Worm (Caenorhabditis elegans) whole organism, L2 larva: ENCODE measurements around the gene suex-2.
A peak's percentile ranks its signal among the peaks of the same experiment; 100 is the strongest.

Experiments
- C34F6.9 ChIP-seq: fragments of 150-350 bp; optimal IDR thresholded peaks from 2 replicates; lab custom pipeline; 2014; ENCODE audit warnings: missing biosample characterization, missing genetic modification characterization
- F13H6.1 ChIP-seq: sonication (generic microtip); optimal IDR thresholded peaks from 2 replicates; lab custom pipeline; 2016; ENCODE audit warnings: missing genetic modification characterization, missing compliant biosample characterization
- Y55F3AM.14 ChIP-seq: fragments of 200-800 bp; sonication (Bioruptor generic); optimal IDR thresholded peaks from 2 replicates; lab custom pipeline; 2018; ENCODE audit warnings: mild to moderate bottlenecking, missing genetic modification characterization, missing compliant biosample characterization
- ZK546.5 ChIP-seq: sonication (generic microtip); optimal IDR thresholded peaks from 2 replicates; lab custom pipeline; 2017; ENCODE audit warnings: missing biosample characterization, missing genetic modification characterization
- aly-2 ChIP-seq: fragments of 150-350 bp; optimal IDR thresholded peaks from 2 replicates; lab custom pipeline; 2014; ENCODE audit warnings: missing biosample characterization, missing genetic modification characterization
- blmp-1 ChIP-seq: sonication (generic microtip); optimal IDR thresholded peaks from 2 replicates; lab custom pipeline; 2017; ENCODE audit warnings: missing genetic modification characterization, mild to moderate bottlenecking, missing compliant biosample characterization, antibody characterized with exemption, moderate library complexity; ENCODE audit not compliant: insufficient read depth
- ceh-16 ChIP-seq: fragments of 150-350 bp; optimal IDR thresholded peaks from 2 replicates; lab custom pipeline; 2014; ENCODE audit warnings: missing biosample characterization, missing genetic modification characterization
- crh-2 ChIP-seq: sonication (generic microtip); optimal IDR thresholded peaks from 2 replicates; lab custom pipeline; 2017; ENCODE audit warnings: missing biosample characterization, missing genetic modification characterization
- dmd-4 ChIP-seq: sonication (generic microtip); optimal IDR thresholded peaks from 2 replicates; lab custom pipeline; 2017; ENCODE audit warnings: missing biosample characterization, missing genetic modification characterization
- egl-27 ChIP-seq: sonication (generic microtip); optimal IDR thresholded peaks from 3 replicates; lab custom pipeline; 2017; ENCODE audit warnings: missing biosample characterization, missing genetic modification reagents, missing genetic modification characterization
- fos-1 ChIP-seq: fragments of 150-350 bp; optimal IDR thresholded peaks from 2 replicates; lab custom pipeline; 2014; ENCODE audit warnings: missing biosample characterization, missing genetic modification characterization
- gmeb-1 ChIP-seq: fragments of 150-350 bp; optimal IDR thresholded peaks from 2 replicates; lab custom pipeline; 2014; ENCODE audit warnings: missing biosample characterization, missing genetic modification characterization
- lin-13 ChIP-seq: fragments of 150-350 bp; optimal IDR thresholded peaks from 2 replicates; lab custom pipeline; 2014; ENCODE audit warnings: missing biosample characterization, missing genetic modification reagents, missing genetic modification characterization
- lsy-2 ChIP-seq, 2 experiments: fragments of 150-350 bp in 1 of 2; sonication (generic microtip) in 1 of 2; optimal IDR thresholded peaks; 2 replicates each; lab custom pipeline; 2014 to 2017; ENCODE audit warnings: missing biosample characterization in 2 of 2, missing genetic modification characterization in 2 of 2
- mab-5 ChIP-seq: fragments of 150-350 bp; optimal IDR thresholded peaks from 2 replicates; lab custom pipeline; 2014; ENCODE audit warnings: missing biosample characterization, missing genetic modification characterization
- mdl-1 ChIP-seq, 2 experiments: fragments of 150-350 bp in 1 of 2; sonication (generic microtip) in 1 of 2; optimal IDR thresholded peaks; 2 replicates each; lab custom pipeline; 2017; ENCODE audit warnings: missing biosample characterization in 2 of 2, missing genetic modification characterization in 2 of 2
- nhr-10 ChIP-seq: sonication (generic microtip); optimal IDR thresholded peaks from 2 replicates; lab custom pipeline; 2017; ENCODE audit warnings: missing biosample characterization, missing genetic modification characterization
- nhr-11 ChIP-seq: fragments of 150-350 bp; optimal IDR thresholded peaks from 2 replicates; lab custom pipeline; 2014; ENCODE audit warnings: missing biosample characterization, missing genetic modification characterization
- nhr-12 ChIP-seq: fragments of 150-350 bp; optimal IDR thresholded peaks from 2 replicates; lab custom pipeline; 2014; ENCODE audit warnings: missing biosample characterization, missing genetic modification characterization
- nhr-129 ChIP-seq: fragments of 150-350 bp; optimal IDR thresholded peaks from 2 replicates; lab custom pipeline; 2014; ENCODE audit warnings: missing biosample characterization, missing genetic modification characterization
- nhr-237 ChIP-seq: fragments of 150-350 bp; optimal IDR thresholded peaks from 2 replicates; lab custom pipeline; 2014; ENCODE audit warnings: missing biosample characterization, missing genetic modification characterization
- nhr-25 ChIP-seq: fragments of 150-350 bp; sonication (generic microtip); optimal IDR thresholded peaks from 3 replicates; lab custom pipeline; 2014; ENCODE audit warnings: missing biosample characterization, missing genetic modification characterization
- nhr-6 ChIP-seq: fragments of 150-350 bp; optimal IDR thresholded peaks from 2 replicates; lab custom pipeline; 2014; ENCODE audit warnings: missing biosample characterization, missing genetic modification characterization
- skn-1 ChIP-seq: sonication (generic microtip); optimal IDR thresholded peaks from 2 replicates; lab custom pipeline; 2017; ENCODE audit warnings: missing biosample characterization, missing genetic modification characterization
- sma-9 ChIP-seq, 2 experiments: fragments of 150-350 bp in 1 of 2; sonication (generic microtip) in 1 of 2; optimal IDR thresholded peaks; 2 replicates each; lab custom pipeline; 2014 to 2016; ENCODE audit warnings: missing genetic modification characterization in 2 of 2, mild to moderate bottlenecking in 1 of 2, missing biosample characterization in 1 of 2, missing compliant biosample characterization in 1 of 2, missing genetic modification reagents in 1 of 2, moderate library complexity in 1 of 2
- snpc-4 ChIP-seq: fragments of 150-350 bp; optimal IDR thresholded peaks from 2 replicates; lab custom pipeline; 2014; ENCODE audit warnings: missing biosample characterization, missing genetic modification characterization
- unc-55 ChIP-seq: fragments of 150-350 bp; sonication (generic microtip); optimal IDR thresholded peaks from 3 replicates; lab custom pipeline; 2014; ENCODE audit warnings: missing biosample characterization, missing genetic modification reagents, missing genetic modification characterization
- unc-62 ChIP-seq: fragments of 150-350 bp; optimal IDR thresholded peaks from 2 replicates; lab custom pipeline; 2014; ENCODE audit warnings: missing biosample characterization, missing genetic modification reagents, missing genetic modification characterization
- zag-1 ChIP-seq: fragments of 150-350 bp; optimal IDR thresholded peaks from 2 replicates; lab custom pipeline; 2014; ENCODE audit warnings: missing biosample characterization, missing genetic modification characterization
- ztf-1 ChIP-seq: fragments of 200-800 bp; sonication (Bioruptor generic); conservative IDR thresholded peaks from 2 replicates; pipeline ENCODE4 v1.3.6; 2022; ENCODE audit warnings: missing genetic modification characterization, missing compliant biosample characterization
- ztf-11 ChIP-seq: sonication (generic microtip); optimal IDR thresholded peaks from 2 replicates; lab custom pipeline; 2017; ENCODE audit warnings: missing biosample characterization, missing genetic modification characterization
- ztf-4 ChIP-seq: fragments of 150-350 bp; optimal IDR thresholded peaks from 2 replicates; lab custom pipeline; 2014; ENCODE audit warnings: missing biosample characterization, missing genetic modification characterization

Gene suex-2

DNA sequence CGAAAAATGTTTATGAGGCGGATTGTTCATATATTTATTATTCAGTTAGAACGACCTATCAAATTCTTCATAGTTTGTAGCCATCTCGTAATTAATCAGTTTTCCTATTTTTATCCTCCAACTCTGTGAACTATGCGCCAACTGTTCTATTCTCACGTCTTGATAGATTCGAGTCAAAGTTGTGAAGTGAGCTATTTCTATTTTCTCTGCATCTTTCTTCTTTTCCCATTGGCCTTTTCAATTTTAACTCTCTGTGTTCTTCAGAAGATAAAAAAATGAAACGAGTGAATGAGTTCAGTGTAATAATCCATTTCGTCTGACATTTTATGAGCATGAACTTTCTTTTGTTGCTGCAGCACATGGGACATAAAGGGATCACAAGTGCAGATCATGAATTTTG lies 10.0 kb downstream of the suex-2 start:
- TF ChIP-seq nhr-12 (tag; lab: Kevin White, UChicago) (no peak), ceh-16 (no peak), crh-2 (tag; lab: Kevin White, UChicago) (no peak), lsy-2 (tag; optimal IDR thresholded peaks at IDR 0.05; lab: Kevin White, UChicago) (peak in 1 of 2 experiments; percentile 61), F13H6.1 (peak; percentile 42), blmp-1 (tag; lab: Kevin White, UChicago) (no peak), C34F6.9 (tag; lab: Kevin White, UChicago) (peak; percentile 32), Y55F3AM.14 (GFP tag; lab: Kevin White, UChicago) (no peak), nhr-237 (tag; lab: Kevin White, UChicago) (no peak), nhr-129 (tag; lab: Kevin White, UChicago) (peak; percentile 39), ztf-4 (tag; lab: Kevin White, UChicago) (peak; percentile 27), aly-2 (tag; lab: Kevin White, UChicago) (no peak), unc-55 (GFP tag; lab: Kevin White, UChicago) (no peak), sma-9 (GFP tag; optimal IDR thresholded peaks at IDR 0.05; lab: Kevin White, UChicago) (peak; percentile 48), sma-9 (tag; optimal IDR thresholded peaks at IDR 0.05; lab: Kevin White, UChicago) (no peak)

ce11 chrIV:8979062-8979612 lies 11.0 kb downstream of the suex-2 start:
- TF ChIP-seq dmd-4 (tag; lab: Kevin White, UChicago) (no peak), ztf-1 (GFP tag; lab: Robert Waterston, UW) (no peak), ztf-11 (tag; lab: Kevin White, UChicago) (no peak), fos-1 (tag; lab: Kevin White, UChicago) (no peak), Y55F3AM.14 (GFP tag; lab: Kevin White, UChicago) (no peak), zag-1 (tag; lab: Kevin White, UChicago) (no peak), nhr-25 (tag; lab: Kevin White, UChicago) (no peak), ceh-16 (no peak), nhr-10 (tag; lab: Kevin White, UChicago) (no peak), sma-9 (GFP tag; optimal IDR thresholded peaks at IDR 0.05; lab: Kevin White, UChicago) (no peak), sma-9 (tag; optimal IDR thresholded peaks at IDR 0.05; lab: Kevin White, UChicago) (no peak), mdl-1 (tag; optimal IDR thresholded peaks at IDR 0.05; lab: Kevin White, UChicago) (no peak), mab-5 (tag; lab: Kevin White, UChicago) (no peak), egl-27 (no peak)
- TF ChIP-seq, all 48 proteins: peak for 0

DNA sequence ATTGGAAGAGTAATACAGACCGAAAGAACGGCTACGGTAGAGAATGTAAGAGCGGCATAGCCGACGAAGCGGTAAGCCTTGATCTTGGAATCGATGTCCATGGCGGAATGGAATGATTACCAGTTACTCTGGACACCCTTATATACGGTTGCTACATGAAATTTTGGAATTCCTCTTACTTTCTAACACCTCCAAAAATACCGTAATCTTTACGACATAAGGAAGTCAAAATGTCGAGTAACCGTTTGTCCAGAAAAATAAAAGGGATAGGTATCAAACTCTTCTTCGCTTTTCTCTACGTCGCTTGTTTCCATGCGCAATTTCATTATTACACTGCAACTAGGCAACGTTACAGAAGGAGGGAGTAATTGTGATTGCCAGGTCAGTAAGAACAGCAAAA lies 11.6 kb downstream of the suex-2 start, which contains the start of gene col-119:
col-119 (minus strand) TSS at position 101 of the 400 bp plus-strand sequence.
- no peak for TF ChIP-seq fos-1 (tag; lab: Kevin White, UChicago)
- TF ChIP-seq, all 48 proteins: peak for 0

- TF ChIP-seq unc-55 (GFP tag; lab: Kevin White, UChicago) (no peak), sma-9 (GFP tag; optimal IDR thresholded peaks at IDR 0.05; lab: Kevin White, UChicago) (no peak), sma-9 (tag; optimal IDR thresholded peaks at IDR 0.05; lab: Kevin White, UChicago) (no peak), unc-62 (GFP tag; lab: Kevin White, UChicago) (no peak), ceh-16 (no peak), nhr-6 (no peak), ZK546.5 (tag; lab: Kevin White, UChicago) (no peak), lsy-2 (tag; optimal IDR thresholded peaks at IDR 0.05; lab: Kevin White, UChicago) (no peak), ztf-11 (tag; lab: Kevin White, UChicago) (no peak), fos-1 (tag; lab: Kevin White, UChicago) (no peak), gmeb-1 (tag; lab: Kevin White, UChicago) (no peak), nhr-237 (tag; lab: Kevin White, UChicago) (no peak), snpc-4 (tag; lab: Kevin White, UChicago) (no peak), aly-2 (tag; lab: Kevin White, UChicago) (no peak), nhr-11 (tag; lab: Kevin White, UChicago) (no peak), nhr-129 (tag; lab: Kevin White, UChicago) (no peak), skn-1 (tag; lab: Kevin White, UChicago) (no peak), lin-13 (GFP tag; lab: Kevin White, UChicago) (no peak), Y55F3AM.14 (GFP tag; lab: Kevin White, UChicago) (no peak)
- TF ChIP-seq, all 48 proteins: peak for 0
Observed at ce11 chrIV:8984566-8984965, 16.5 kb downstream of the suex-2 start, which contains the start of gene nstp-1. Gene nstp-1, plus strand, starts transcription at chrIV:8984866.
